Worm (Caenorhabditis elegans) whole organism, young adult: ENCODE data around the gene T14G12.11.

Source experiments
- B0019.2 ChIP-seq: fragments of 200-800 bp; sonication (Bioruptor generic); conservative IDR thresholded peaks from 2 replicates; pipeline ENCODE4 v1.3.6; 2022; ENCODE audit warnings: missing genetic modification reagents, missing genetic modification characterization, missing compliant biosample characterization
- B0035.1 ChIP-seq: sonication (generic microtip); optimal IDR thresholded peaks from 2 replicates; lab custom pipeline; 2016; ENCODE audit warnings: missing genetic modification characterization, mild to moderate bottlenecking, missing compliant biosample characterization, missing genotype, missing genetic modification reagents
- B0261.1 ChIP-seq: sonication (generic microtip); optimal IDR thresholded peaks from 2 replicates; lab custom pipeline; 2016; ENCODE audit warnings: mild to moderate bottlenecking, missing genetic modification characterization, moderate library complexity, missing compliant biosample characterization
- C06A6.2 ChIP-seq: fragments of 200-800 bp; sonication (Bioruptor generic); conservative IDR thresholded peaks from 2 replicates; pipeline ENCODE4 v1.3.6; 2022; ENCODE audit warnings: missing genetic modification characterization, missing compliant biosample characterization
- D2030.7 ChIP-seq: fragments of 200-800 bp; sonication (Bioruptor generic); IDR thresholded peaks from 2 replicates; pipeline ENCODE4 v1.3.6; 2022; ENCODE audit warnings: missing genetic modification reagents, missing genetic modification characterization, missing compliant biosample characterization
- F10E7.11 ChIP-seq: sonication (generic microtip); optimal IDR thresholded peaks from 2 replicates; lab custom pipeline; 2017; ENCODE audit warnings: mild to moderate bottlenecking, missing genetic modification characterization, moderate library complexity, missing compliant biosample characterization
- F37B4.10 ChIP-seq: fragments of 200-800 bp; sonication (Bioruptor generic); IDR thresholded peaks from 2 replicates; pipeline ENCODE4 v1.3.6; 2022; ENCODE audit warnings: missing genetic modification characterization, missing compliant biosample characterization
- F39B2.1 ChIP-seq: fragments of 200-800 bp; sonication (Bioruptor generic); IDR thresholded peaks from 2 replicates; pipeline ENCODE4 v1.3.6; 2022; ENCODE audit warnings: missing genetic modification reagents, missing genetic modification characterization, missing compliant biosample characterization
- F57C9.4 ChIP-seq: sonication (generic microtip); optimal IDR thresholded peaks from 2 replicates; lab custom pipeline; 2017; ENCODE audit warnings: mild to moderate bottlenecking, missing genetic modification characterization, missing compliant biosample characterization
- T07F8.4 ChIP-seq: sonication (generic microtip); optimal IDR thresholded peaks from 2 replicates; lab custom pipeline; 2016; ENCODE audit warnings: mild to moderate bottlenecking, missing genetic modification characterization, moderate library complexity, missing compliant biosample characterization
- Y67H2A.10 ChIP-seq: fragments of 200-800 bp; sonication (Bioruptor generic); conservative IDR thresholded peaks from 2 replicates; pipeline ENCODE4 v1.3.6; 2022; ENCODE audit warnings: missing genetic modification reagents, missing genetic modification characterization, missing compliant biosample characterization
- Y79H2A.3 ChIP-seq: fragments of 200-800 bp; sonication (Bioruptor generic); conservative IDR thresholded peaks from 2 replicates; pipeline ENCODE4 v1.3.6; 2022; ENCODE audit warnings: missing genetic modification reagents, missing genetic modification characterization, missing compliant biosample characterization
- Y95B8A.8 ChIP-seq: fragments of 200-800 bp; sonication (Bioruptor generic); IDR thresholded peaks from 2 replicates; pipeline ENCODE4 v1.3.6; 2022; ENCODE audit warnings: missing genetic modification reagents, missing genetic modification characterization, missing compliant biosample characterization
- atf-7 ChIP-seq: sonication (generic microtip); optimal IDR thresholded peaks from 2 replicates; lab custom pipeline; 2017; ENCODE audit warnings: mild to moderate bottlenecking, missing genetic modification characterization, missing compliant biosample characterization
- bed-1 ChIP-seq: fragments of 200-800 bp; sonication (Bioruptor generic); IDR thresholded peaks from 2 replicates; pipeline ENCODE4 v1.3.6; 2022; ENCODE audit warnings: missing genetic modification reagents, missing genetic modification characterization, missing compliant biosample characterization
- bed-2 ChIP-seq: fragments of 200-800 bp; sonication (Bioruptor generic); IDR thresholded peaks from 2 replicates; pipeline ENCODE4 v1.3.6; 2022; ENCODE audit warnings: missing genetic modification reagents, missing genetic modification characterization, missing compliant biosample characterization
- cebp-2 ChIP-seq: fragments of 200-800 bp; sonication (Bioruptor generic); IDR thresholded peaks from 2 replicates; pipeline ENCODE4 v1.3.6; 2022; ENCODE audit warnings: missing genetic modification characterization, missing compliant biosample characterization
- ceh-40 ChIP-seq: fragments of 200-800 bp; sonication (Bioruptor generic); IDR thresholded peaks from 2 replicates; pipeline ENCODE4 v1.3.6; 2022; ENCODE audit warnings: missing genetic modification characterization, missing compliant biosample characterization
- ceh-79 ChIP-seq: sonication (generic microtip); optimal IDR thresholded peaks from 2 replicates; lab custom pipeline; 2017; ENCODE audit warnings: mild to moderate bottlenecking, missing genetic modification characterization, missing compliant biosample characterization
- die-1 ChIP-seq: sonication (generic microtip); optimal IDR thresholded peaks from 2 replicates; lab custom pipeline; 2016; ENCODE audit warnings: missing genotype, mild to moderate bottlenecking, missing genetic modification characterization, missing compliant biosample characterization
- egrh-3 ChIP-seq: fragments of 200-800 bp; sonication (Bioruptor generic); IDR thresholded peaks from 2 replicates; pipeline ENCODE4 v1.3.6; 2022; ENCODE audit warnings: missing genetic modification reagents, missing genetic modification characterization, missing compliant biosample characterization
- hrde-1 ChIP-seq: sonication (generic microtip); optimal IDR thresholded peaks from 2 replicates; lab custom pipeline; 2016; ENCODE audit warnings: missing genetic modification characterization, mild to moderate bottlenecking, missing compliant biosample characterization, moderate library complexity, missing genotype, missing genetic modification reagents, borderline replicate concordance
- lag-1 ChIP-seq: fragments of 200-800 bp; sonication (Bioruptor generic); IDR thresholded peaks from 2 replicates; pipeline ENCODE4 v1.3.6; 2022; ENCODE audit warnings: missing genetic modification reagents, missing genetic modification characterization, missing compliant biosample characterization
- lin-26 ChIP-seq: fragments of 200-800 bp; sonication (Bioruptor generic); IDR thresholded peaks from 2 replicates; pipeline ENCODE4 v1.3.6; 2022; ENCODE audit warnings: missing genetic modification reagents, missing genetic modification characterization, missing compliant biosample characterization
- lin-40 ChIP-seq: sonication (generic microtip); optimal IDR thresholded peaks from 2 replicates; lab custom pipeline; 2016; ENCODE audit warnings: missing genetic modification characterization, mild to moderate bottlenecking, missing compliant biosample characterization, missing genotype, missing genetic modification reagents
- lin-54 ChIP-seq: fragments of 200-800 bp; sonication (Bioruptor generic); optimal IDR thresholded peaks from 2 replicates; lab custom pipeline; 2018; ENCODE audit warnings: mild to moderate bottlenecking, missing genetic modification characterization, missing compliant biosample characterization
- lir-1 ChIP-seq: fragments of 200-800 bp; sonication (Bioruptor generic); conservative IDR thresholded peaks from 2 replicates; pipeline ENCODE4 v1.3.6; 2022; ENCODE audit warnings: missing genetic modification reagents, missing genetic modification characterization, missing compliant biosample characterization
- lsl-1 ChIP-seq: fragments of 200-800 bp; sonication (Bioruptor generic); optimal IDR thresholded peaks from 2 replicates; lab custom pipeline; 2018; ENCODE audit warnings: mild to moderate bottlenecking, missing genetic modification characterization, moderate library complexity, missing compliant biosample characterization
- madf-6 ChIP-seq: fragments of 200-800 bp; sonication (Bioruptor generic); IDR thresholded peaks from 2 replicates; pipeline ENCODE4 v1.3.6; 2022; ENCODE audit warnings: missing genetic modification reagents, missing genetic modification characterization, missing compliant biosample characterization
- nfyb-1 ChIP-seq: fragments of 200-800 bp; sonication (Bioruptor generic); IDR thresholded peaks from 2 replicates; pipeline ENCODE4 v1.3.6; 2022; ENCODE audit warnings: missing genetic modification reagents, missing genetic modification characterization, missing compliant biosample characterization
- nhr-120 ChIP-seq: fragments of 200-800 bp; sonication (Bioruptor generic); IDR thresholded peaks from 2 replicates; pipeline ENCODE4 v1.3.6; 2022; ENCODE audit warnings: missing genetic modification characterization, missing compliant biosample characterization
- nhr-80 ChIP-seq: sonication (generic microtip); optimal IDR thresholded peaks from 2 replicates; lab custom pipeline; 2016; ENCODE audit warnings: missing genetic modification characterization, missing compliant biosample characterization
- sdz-38 ChIP-seq: sonication (generic microtip); optimal IDR thresholded peaks from 2 replicates; lab custom pipeline; 2016; ENCODE audit warnings: missing genotype, missing genetic modification characterization, missing compliant biosample characterization
- snpc-1.3 ChIP-seq: sonication (generic microtip); optimal IDR thresholded peaks from 2 replicates; lab custom pipeline; 2017; ENCODE audit warnings: missing genetic modification characterization, mild to moderate bottlenecking, missing compliant biosample characterization, antibody characterized with exemption, moderate library complexity, missing genotype, missing genetic modification reagents; ENCODE audit not compliant: insufficient read depth
- somi-1 ChIP-seq: fragments of 200-800 bp; sonication (Bioruptor generic); optimal IDR thresholded peaks from 2 replicates; lab custom pipeline; 2018; ENCODE audit warnings: mild to moderate bottlenecking, missing genetic modification characterization, missing compliant biosample characterization
- sptf-2 ChIP-seq: fragments of 200-800 bp; sonication (Bioruptor generic); optimal IDR thresholded peaks from 2 replicates; lab custom pipeline; 2018; ENCODE audit warnings: mild to moderate bottlenecking, missing genetic modification characterization, missing compliant biosample characterization
- unc-130 ChIP-seq: sonication (generic microtip); optimal IDR thresholded peaks from 2 replicates; lab custom pipeline; 2016; ENCODE audit warnings: missing genetic modification reagents, missing genetic modification characterization, missing compliant biosample characterization
- xnd-1 ChIP-seq: sonication (generic microtip); optimal IDR thresholded peaks from 2 replicates; lab custom pipeline; 2016; ENCODE audit warnings: missing genotype, missing genetic modification reagents, missing genetic modification characterization, missing compliant biosample characterization
- zfh-2 ChIP-seq: fragments of 200-800 bp; sonication (Bioruptor generic); conservative IDR thresholded peaks from 2 replicates; pipeline ENCODE4 v1.3.6; 2022; ENCODE audit warnings: missing genetic modification reagents, missing genetic modification characterization, missing compliant biosample characterization
- ztf-3 ChIP-seq: fragments of 200-800 bp; sonication (Bioruptor generic); optimal IDR thresholded peaks from 2 replicates; lab custom pipeline; 2018; ENCODE audit warnings: mild to moderate bottlenecking, missing genetic modification characterization, missing compliant biosample characterization

The T14G12.11 gene

DNA sequence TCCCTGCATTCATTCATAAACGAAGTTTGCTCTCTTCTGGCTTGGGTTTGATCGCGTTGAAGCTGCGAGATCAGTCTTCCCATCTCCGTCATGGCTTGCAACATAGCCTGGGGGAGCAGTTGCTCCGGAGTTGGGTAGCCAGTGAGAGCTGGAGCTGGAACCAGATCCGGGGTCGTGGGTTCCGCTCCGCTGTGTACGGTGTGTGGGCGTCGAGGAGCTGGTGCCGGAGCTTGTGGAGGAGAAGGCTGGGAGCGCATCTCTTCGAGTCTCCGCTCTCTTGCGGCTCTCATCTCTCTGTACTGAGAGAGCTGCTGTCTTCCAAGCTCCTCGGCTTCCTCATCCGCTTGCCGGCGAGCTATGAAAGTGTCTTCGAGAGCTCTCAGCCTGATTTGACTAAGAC lies 9.9 kb downstream of the T14G12.11 start (continued):
- TF ChIP-seq somi-1 (GFP tag; lab: Kevin White, UChicago), result no peak
- TF ChIP-seq ceh-79 (tag; lab: Kevin White, UChicago), result no peak
- TF ChIP-seq hrde-1 (tag; lab: Kevin White, UChicago), result no peak
- TF ChIP-seq lsl-1, result no peak
- no peak for TF ChIP-seq unc-130 (GFP tag; lab: Kevin White, UChicago)
- no peak for TF ChIP-seq C06A6.2 (GFP tag; lab: Robert Waterston, UW)
- TF ChIP-seq Y95B8A.8, result no peak
- no peak for TF ChIP-seq F39B2.1
- no peak for TF ChIP-seq D2030.7 (GFP tag; lab: Robert Waterston, UW)
- TF ChIP-seq lin-26, result no peak
- no peak for TF ChIP-seq bed-1
- TF ChIP-seq Y67H2A.10 (GFP tag; lab: Robert Waterston, UW), result no peak
- no peak for TF ChIP-seq B0035.1 (tag; lab: Kevin White, UChicago)
- TF ChIP-seq lin-40 (tag; lab: Kevin White, UChicago), result no peak
- TF ChIP-seq F57C9.4 (tag; lab: Kevin White, UChicago), result no peak
- TF ChIP-seq egrh-3, result peak; percentile 82
- no peak for TF ChIP-seq xnd-1 (tag; lab: Kevin White, UChicago)
- no peak for TF ChIP-seq sdz-38 (tag; lab: Kevin White, UChicago)

DNA sequence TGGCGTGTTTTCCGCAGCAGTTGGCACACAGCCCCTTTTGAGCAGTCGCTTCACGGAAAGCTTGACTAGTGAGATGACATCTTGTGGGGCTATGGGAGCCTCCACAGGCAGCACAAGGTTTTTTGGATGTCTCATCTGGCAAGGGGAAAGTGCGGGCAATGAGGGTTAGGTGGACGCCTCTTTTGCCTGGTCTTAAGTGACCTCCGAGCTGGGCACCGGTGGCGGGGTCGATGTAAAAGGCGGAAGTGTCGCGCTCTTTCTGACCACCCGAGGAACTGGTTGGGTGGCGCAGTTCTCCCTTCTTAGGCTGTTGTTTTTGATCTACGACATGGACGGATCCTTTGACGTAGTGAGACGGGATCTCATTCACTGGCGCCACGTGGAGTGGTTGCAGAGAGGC lies 11.0 kb downstream of the T14G12.11 start:
- no peak for TF ChIP-seq B0261.1
- peak; percentile 67 for TF ChIP-seq zfh-2
- TF ChIP-seq lin-54 (GFP tag; lab: Kevin White, UChicago), result no peak
- TF ChIP-seq F39B2.1, result no peak
- no peak for TF ChIP-seq nfyb-1 (GFP tag; lab: Robert Waterston, UW)

DNA sequence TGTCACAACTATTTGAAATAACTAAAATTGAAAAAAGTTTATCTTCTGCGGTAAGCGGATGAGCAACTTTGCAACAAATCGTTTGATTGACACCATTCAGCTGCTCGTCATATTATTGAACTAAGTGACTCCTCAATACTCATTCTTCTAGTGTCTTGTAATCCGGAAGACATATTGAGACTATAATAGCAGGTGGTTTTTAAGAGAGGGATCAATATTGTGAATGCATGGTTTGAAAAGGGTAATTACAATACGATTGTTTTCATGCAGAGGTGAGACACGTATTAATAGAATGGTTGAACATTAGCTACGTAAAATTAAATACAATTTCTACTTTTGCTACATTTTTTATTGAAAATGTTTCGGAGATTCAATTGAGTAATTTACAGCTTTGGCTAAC lies 19.2 kb downstream of the T14G12.11 start:
- no peak for TF ChIP-seq bed-2 (GFP tag; lab: Robert Waterston, UW)
- TF ChIP-seq die-1 (tag; lab: Kevin White, UChicago), result no peak
- TF ChIP-seq T07F8.4, result no peak
- no peak for TF ChIP-seq nhr-80 (tag; lab: Kevin White, UChicago)
- TF ChIP-seq nhr-120 (GFP tag; lab: Robert Waterston, UW), result no peak
- no peak for TF ChIP-seq ceh-40 (GFP tag; lab: Robert Waterston, UW)
- TF ChIP-seq atf-7 (tag; lab: Kevin White, UChicago), result no peak
- no peak for TF ChIP-seq F10E7.11 (tag; lab: Kevin White, UChicago)
- TF ChIP-seq sdz-38 (tag; lab: Kevin White, UChicago), result no peak
- no peak for TF ChIP-seq lir-1 (GFP tag; lab: Robert Waterston, UW)
- TF ChIP-seq madf-6, result no peak
- TF ChIP-seq B0019.2, result no peak
- no peak for TF ChIP-seq lag-1
- TF ChIP-seq Y79H2A.3 (GFP tag; lab: Robert Waterston, UW), result no peak
- no peak for TF ChIP-seq sptf-2 (GFP tag; lab: Kevin White, UChicago)
- TF ChIP-seq ztf-3 (GFP tag; lab: Kevin White, UChicago), result no peak
- TF ChIP-seq snpc-1.3 (tag; lab: Kevin White, UChicago), result no peak
- TF ChIP-seq cebp-2 (GFP tag; lab: Robert Waterston, UW), result no peak
- no peak for TF ChIP-seq F37B4.10 (GFP tag; lab: Robert Waterston, UW)
